Worm (Caenorhabditis elegans) whole organism, early embryonic: ENCODE measurements around the gene str-116.

Source experiments
- ama-1 ChIP-seq: fragments of 150-350 bp; optimal IDR thresholded peaks from 2 replicates; lab custom pipeline; 2014
- scrt-1 ChIP-seq: fragments of 200-800 bp; sonication (Bioruptor generic); IDR thresholded peaks from 2 replicates; pipeline ENCODE4 v1.3.6; 2022; ENCODE audit warnings: missing genetic modification characterization, missing compliant biosample characterization

- no peak for TF ChIP-seq ama-1 (lab: Kevin White, UChicago)
- no peak for TF ChIP-seq scrt-1 (GFP tag; lab: Robert Waterston, UW)
Measured at ce11 chrV:11265482-11265881, 1.3 kb upstream of the str-116 start, which contains the start of gene cln-3.1.
